Worm (Caenorhabditis elegans): Measurements from ENCODE around the gene F14F9.2.

Gene F14F9.2

DNA sequence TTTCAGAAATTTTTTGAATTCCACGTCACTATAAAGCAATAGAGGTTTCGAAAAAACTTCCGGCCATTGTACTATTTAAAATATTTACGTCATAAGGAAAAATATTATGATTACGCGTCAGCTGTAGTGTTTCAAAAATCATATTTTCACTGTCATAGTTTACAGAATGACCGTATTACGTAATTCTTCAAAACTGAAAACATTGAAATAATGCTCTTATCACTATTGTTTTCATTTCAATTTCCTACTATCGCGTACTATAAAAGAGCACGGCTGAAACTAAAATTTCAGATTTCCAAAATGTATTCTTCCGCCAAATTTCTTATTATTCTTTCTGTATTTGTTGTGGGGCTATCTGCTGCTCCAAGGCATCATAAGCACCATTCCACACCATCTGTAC is at the start of gene F14F9.2:
TSS of gene F14F9.2 (plus strand) at position 301 of the 400 bp plus-strand sequence.
- TF ChIP-seq unc-3 (GFP tag; conservative IDR thresholded peaks at IDR 0.05), result no peak
- TF ChIP-seq unc-3 (tag; optimal IDR thresholded peaks at IDR 0.05), result no peak
- TF ChIP-seq sox-2 (GFP tag; IDR thresholded peaks at IDR 0.05), result no peak
- no peak for TF ChIP-seq dmd-4 (tag; optimal IDR thresholded peaks at IDR 0.05; ENCODE audit: borderline replicate concordance)
- TF ChIP-seq lim-6 (tag; optimal IDR thresholded peaks at IDR 0.05), result no peak
- TF ChIP-seq ceh-22 (tag; optimal IDR thresholded peaks at IDR 0.05), result no peak
- TF ChIP-seq nhr-232 (tag; optimal IDR thresholded peaks at IDR 0.05), result no peak
- TF ChIP-seq madf-2 (tag; optimal IDR thresholded peaks at IDR 0.05), result no peak
- no peak for TF ChIP-seq pha-4 (tag; optimal IDR thresholded peaks at IDR 0.05)
- no peak for TF ChIP-seq syd-9 (tag; optimal IDR thresholded peaks at IDR 0.05)
- TF ChIP-seq odd-2 (tag; optimal IDR thresholded peaks at IDR 0.05), result no peak
- no peak for TF ChIP-seq unc-42 (tag; optimal IDR thresholded peaks at IDR 0.05)
- no peak for TF ChIP-seq ceh-45 (GFP tag; IDR thresholded peaks at IDR 0.05)
- TF ChIP-seq K02D7.2 (tag; optimal IDR thresholded peaks at IDR 0.05), result no peak
- no peak for TF ChIP-seq fkh-6 (tag; optimal IDR thresholded peaks at IDR 0.05)

DNA sequence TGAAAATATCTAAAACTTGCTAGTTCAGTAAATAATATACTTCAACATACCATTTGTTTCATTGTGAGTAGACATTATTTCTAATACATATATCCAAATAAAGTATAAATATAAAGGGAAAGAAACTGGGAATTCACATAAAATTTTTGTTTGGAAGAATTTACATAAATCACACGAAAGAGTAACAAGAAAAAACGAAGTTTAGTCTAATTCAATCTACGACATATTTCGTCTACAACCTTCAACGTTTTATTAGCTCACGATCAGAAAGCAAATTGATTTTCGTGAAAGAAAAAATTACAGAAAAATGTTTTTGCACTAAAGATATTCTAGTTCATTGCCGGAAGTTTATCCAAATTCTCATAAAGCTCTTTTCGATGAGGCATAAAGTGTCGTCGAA is 47.6 kb upstream of the F14F9.2 start, which contains the start of gene C04F5.2:
TSS of gene C04F5.2 (minus strand) at position 101 of the 400 bp plus-strand sequence.
- TF ChIP-seq eyg-1 (tag; optimal IDR thresholded peaks at IDR 0.05) (no peak), ttx-3 (tag; optimal IDR thresholded peaks at IDR 0.05) (no peak), pag-3 (tag; optimal IDR thresholded peaks at IDR 0.05; ENCODE audit: borderline replicate concordance) (no peak), pqm-1 (tag; optimal IDR thresholded peaks at IDR 0.05) (no peak), ceh-18 (tag; optimal IDR thresholded peaks at IDR 0.05) (no peak), fkh-10 (GFP tag; optimal IDR thresholded peaks at IDR 0.05) (no peak), nhr-11 (tag; optimal IDR thresholded peaks at IDR 0.05) (no peak), unc-86 (tag; optimal IDR thresholded peaks at IDR 0.05) (no peak), ceh-30 (tag; optimal IDR thresholded peaks at IDR 0.05) (no peak), mec-3 (tag; optimal IDR thresholded peaks at IDR 0.05; ENCODE audit: borderline replicate concordance) (no peak), lim-6 (tag; optimal IDR thresholded peaks at IDR 0.05) (no peak)

DNA sequence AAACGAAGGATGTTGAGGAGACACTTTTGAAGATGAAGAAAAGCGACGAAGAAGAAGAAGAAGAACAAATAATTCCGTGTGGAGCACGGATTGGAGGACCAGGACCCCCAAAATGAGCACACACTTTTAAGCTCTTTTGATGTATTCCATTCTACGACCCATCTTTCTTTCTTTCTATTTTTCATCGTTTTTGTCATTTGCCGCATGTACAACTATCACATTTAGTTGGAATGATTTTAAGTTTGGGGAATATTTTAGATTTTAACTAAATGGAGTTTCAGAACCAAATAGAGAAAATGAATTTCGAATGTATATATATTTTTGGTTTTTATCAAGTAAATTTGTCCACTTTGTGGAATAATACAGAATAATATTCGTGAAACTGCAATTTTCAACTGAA is 45.7 kb upstream of the F14F9.2 start, which contains the start of gene unc-46:
TSS of gene unc-46 (minus strand) at position 101 of the 400 bp plus-strand sequence.
- no peak for TF ChIP-seq pqm-1 (tag; optimal IDR thresholded peaks at IDR 0.05)
- TF ChIP-seq unc-3 (GFP tag; conservative IDR thresholded peaks at IDR 0.05), result no peak
- no peak for TF ChIP-seq unc-3 (tag; optimal IDR thresholded peaks at IDR 0.05)
- TF ChIP-seq gmeb-2 (tag; optimal IDR thresholded peaks at IDR 0.05), result no peak
- TF ChIP-seq ceh-34 (tag; optimal IDR thresholded peaks at IDR 0.05), result no peak
- TF ChIP-seq ceh-48 (tag; optimal IDR thresholded peaks at IDR 0.05), result no peak
- TF ChIP-seq pha-2 (tag; optimal IDR thresholded peaks at IDR 0.05), result no peak
- no peak for TF ChIP-seq ama-1 (optimal IDR thresholded peaks at IDR 0.05)
- TF ChIP-seq pag-3 (tag; optimal IDR thresholded peaks at IDR 0.05; ENCODE audit: borderline replicate concordance), result no peak
- no peak for TF ChIP-seq C38D4.7 (GFP tag; optimal IDR thresholded peaks at IDR 0.05)
- TF ChIP-seq K02D7.2 (tag; optimal IDR thresholded peaks at IDR 0.05), result no peak

DNA sequence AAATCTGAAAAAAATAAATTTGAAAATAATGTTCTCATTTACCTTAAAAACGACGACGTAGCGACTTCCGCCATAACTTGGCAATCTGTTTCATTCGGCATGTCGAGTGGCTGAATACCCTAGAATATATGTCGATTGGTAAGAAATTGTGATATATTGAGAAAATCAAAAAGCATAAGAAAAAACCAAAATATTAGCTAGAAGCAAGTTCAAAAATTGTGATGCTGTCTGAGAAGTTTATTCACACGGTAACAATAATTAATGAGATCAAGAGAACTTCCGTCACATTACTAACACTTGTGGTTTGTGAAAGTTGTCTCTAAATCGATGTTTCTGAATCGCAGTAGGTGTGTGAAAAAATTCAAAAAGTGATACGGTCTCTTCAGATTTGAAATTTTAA is 42.6 kb upstream of the F14F9.2 start, which contains the start of gene srab-1:
TSS of gene srab-1 (minus strand) at position 101 of the 400 bp plus-strand sequence.
- no peak for TF ChIP-seq hlh-6 (tag; optimal IDR thresholded peaks at IDR 0.05)
- no peak for TF ChIP-seq ahr-1 (tag; optimal IDR thresholded peaks at IDR 0.05)
- TF ChIP-seq zip-5 (tag; optimal IDR thresholded peaks at IDR 0.05), result no peak
- no peak for TF ChIP-seq C08G9.2 (tag; optimal IDR thresholded peaks at IDR 0.05)
- TF ChIP-seq pha-4 (tag; optimal IDR thresholded peaks at IDR 0.05), result no peak
- TF ChIP-seq tbx-7 (tag; optimal IDR thresholded peaks at IDR 0.05), result no peak
- TF ChIP-seq dmd-4 (tag; optimal IDR thresholded peaks at IDR 0.05; ENCODE audit: borderline replicate concordance), result no peak

DNA sequence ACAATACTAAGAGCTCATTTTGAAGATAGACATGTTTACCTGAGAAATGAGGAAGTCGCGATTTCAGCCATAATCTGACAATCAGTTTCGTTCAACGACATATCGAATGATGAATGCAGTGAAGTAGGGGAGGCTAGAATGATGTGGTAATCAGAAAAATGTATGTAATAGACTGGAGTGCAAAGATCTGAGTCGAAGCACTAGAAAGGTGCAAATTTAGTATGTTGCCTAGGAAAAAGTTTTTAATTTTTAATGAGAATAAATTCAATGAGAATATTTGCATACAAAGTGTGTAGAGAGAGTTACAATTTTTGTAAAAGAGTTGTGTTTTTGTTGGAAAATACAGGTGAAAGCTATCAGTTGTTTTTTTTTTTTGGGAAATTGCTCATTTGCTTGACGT is 39.7 kb upstream of the F14F9.2 start, which contains the start of gene srab-2:
TSS of gene srab-2 (minus strand) at position 101 of the 400 bp plus-strand sequence.
- TF ChIP-seq ceh-9 (tag; optimal IDR thresholded peaks at IDR 0.05) (no peak), che-1 (tag; optimal IDR thresholded peaks at IDR 0.05) (no peak), mec-3 (tag; optimal IDR thresholded peaks at IDR 0.05; ENCODE audit: borderline replicate concordance) (no peak), hlh-15 (tag; optimal IDR thresholded peaks at IDR 0.05) (no peak), T23F11.4 (GFP tag; optimal IDR thresholded peaks at IDR 0.05) (no peak), ceh-6 (GFP tag; optimal IDR thresholded peaks at IDR 0.05) (no peak), pqm-1 (tag; optimal IDR thresholded peaks at IDR 0.05) (no peak), pha-4 (tag; optimal IDR thresholded peaks at IDR 0.05) (no peak), ceh-18 (tag; optimal IDR thresholded peaks at IDR 0.05) (no peak), ceh-2 (tag; optimal IDR thresholded peaks at IDR 0.05) (no peak), ceh-30 (tag; optimal IDR thresholded peaks at IDR 0.05) (no peak), pha-2 (tag; optimal IDR thresholded peaks at IDR 0.05) (no peak), pag-3 (tag; optimal IDR thresholded peaks at IDR 0.05; ENCODE audit: borderline replicate concordance) (no peak), elt-2 (tag; optimal IDR thresholded peaks at IDR 0.05) (no peak), sox-4 (tag; optimal IDR thresholded peaks at IDR 0.05) (no peak), fkh-6 (tag; optimal IDR thresholded peaks at IDR 0.05) (no peak), C38D4.7 (GFP tag; optimal IDR thresholded peaks at IDR 0.05) (no peak)
